Worm (Caenorhabditis elegans) whole organism, L4/young adult: Measurements from ENCODE around the gene T12B3.2.

Experiments
- W03F9.2 ChIP-seq: fragments of 150-350 bp; optimal IDR thresholded peaks from 2 replicates; lab custom pipeline; 2014; ENCODE audit warnings: missing biosample characterization, missing genetic modification characterization
- dao-5 ChIP-seq: sonication (generic microtip); optimal IDR thresholded peaks from 2 replicates; lab custom pipeline; 2016; ENCODE audit warnings: missing genotype, missing genetic modification characterization, moderate library complexity, missing compliant biosample characterization

ce11 chrIV:7344020-7344419 lies 32.6 kb upstream of the T12B3.2 start:
- TF ChIP-seq W03F9.2 (tag; lab: Kevin White, UChicago) (no peak), dao-5 (no peak)
